Worm (Caenorhabditis elegans): ENCODE data around the gene rad-51.
"Not testable (repeated sequence)": the region's sequence is repeated elsewhere in the genome, so short reads cannot be mapped to it uniquely, and the experiment has no call there.

DNA sequence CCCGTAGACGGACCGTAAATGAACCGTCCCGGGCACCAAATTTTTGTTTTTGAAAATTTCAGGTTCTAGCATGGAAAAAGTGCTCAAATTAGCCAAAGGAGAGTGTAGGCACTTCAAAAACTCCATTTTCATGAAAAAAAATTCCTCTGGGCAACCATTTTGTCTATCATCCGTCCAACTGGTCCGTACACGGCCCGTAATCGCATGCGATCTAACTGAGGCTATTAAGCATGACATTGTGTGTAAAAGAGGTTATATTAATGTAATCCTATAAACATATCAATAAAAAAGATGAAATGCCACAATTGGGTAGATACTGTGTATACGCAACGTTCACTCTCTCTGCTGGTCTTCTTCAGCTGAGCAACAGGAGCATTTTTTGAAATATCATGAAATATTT lies 38.6 kb upstream of the rad-51 start, which contains the start of gene R09E10.1:
- TF ChIP-seq syd-9 (tag; optimal IDR thresholded peaks at IDR 0.05); sox-4 (tag; optimal IDR thresholded peaks at IDR 0.05); ets-4 (tag; optimal IDR thresholded peaks at IDR 0.05); elt-2 (tag; optimal IDR thresholded peaks at IDR 0.05); F13H6.1 (tag; optimal IDR thresholded peaks at IDR 0.05); pqm-1 (tag; optimal IDR thresholded peaks at IDR 0.05); ama-1 (optimal IDR thresholded peaks at IDR 0.05); eyg-1 (tag; optimal IDR thresholded peaks at IDR 0.05); nfya-1 (tag; optimal IDR thresholded peaks at IDR 0.05); ceh-31 (tag; optimal IDR thresholded peaks at IDR 0.05); K02D7.2 (tag; optimal IDR thresholded peaks at IDR 0.05); ceh-24 (tag; optimal IDR thresholded peaks at IDR 0.05): not testable (repeated sequence)

Measured in whole organism, late embryonic.